Worm (Caenorhabditis elegans): ENCODE results near the gene dhs-9.
A peak's percentile ranks its signal among the peaks of the same experiment; 100 is the strongest.

Gene dhs-9

ce11 chrIII:5326323-5326722 is 41.5 kb downstream of the dhs-9 start, which contains the start of gene sorf-2 (continued):
- TF ChIP-seq ekl-4 (GFP tag; IDR thresholded peaks at IDR 0.05) (no peak), ccch-3 (GFP tag; optimal IDR thresholded peaks at IDR 0.05) (no peak), mel-28 (tag; optimal IDR thresholded peaks at IDR 0.05; ENCODE audit: borderline replicate concordance) (no peak)

- TF ChIP-seq attf-5 (GFP tag; optimal IDR thresholded peaks at IDR 0.05) (peak; percentile 5), cebp-1 (GFP tag; IDR thresholded peaks at IDR 0.05) (no peak), cebp-1 (tag; optimal IDR thresholded peaks at IDR 0.05) (peak; percentile 51), pbrm-1 (GFP tag; IDR thresholded peaks at IDR 0.05) (0 out of 2 replicates have a peak, but pooled peaks have one; percentile 21), chd-7 (tag; optimal IDR thresholded peaks at IDR 0.05) (peak; percentile 29), efl-1 (GFP tag; optimal IDR thresholded peaks at IDR 0.05) (no peak), nfyb-1 (GFP tag; IDR thresholded peaks at IDR 0.05) (0 out of 2 replicates have a peak, but pooled peaks have one; percentile 36), lin-35 (GFP tag; optimal IDR thresholded peaks at IDR 0.05) (no peak), tlf-1 (GFP tag; optimal IDR thresholded peaks at IDR 0.05) (peak; percentile 41), aptf-2 (GFP tag; conservative IDR thresholded peaks at IDR 0.05) (no peak), madf-6 (GFP tag; IDR thresholded peaks at IDR 0.05) (0 out of 2 replicates have a peak, but pooled peaks have one; percentile 29), tbp1 (GFP tag; optimal IDR thresholded peaks at IDR 0.05) (peak; percentile 23), unc-130 (GFP tag; optimal IDR thresholded peaks at IDR 0.05) (no peak), nhr-27 (tag; optimal IDR thresholded peaks at IDR 0.05) (peak; percentile 12)
These were observed 46.2 kb downstream of the dhs-9 start, which contains the start of gene F52C9.3 for ce11 chrIII:5321661-5322060. Gene F52C9.3, plus strand, starts transcription at chrIII:5321885.

ce11 chrIII:5318610-5319009 is 49.2 kb downstream of the dhs-9 start:
- TF ChIP-seq nhr-80 (tag; optimal IDR thresholded peaks at IDR 0.05) (peak; percentile 8), sea-2 (GFP tag; IDR thresholded peaks at IDR 0.05) (no peak), cebp-1 (GFP tag; IDR thresholded peaks at IDR 0.05) (no peak), cebp-1 (tag; optimal IDR thresholded peaks at IDR 0.05) (peak; percentile 17)
